Worm (Caenorhabditis elegans): ENCODE data around the gene EEED8.3.

EEED8.3 gene

ce11 chrII:5449620-5450019 lies 35.5 kb downstream of the EEED8.3 start:
- TF ChIP-seq nhr-85 (tag) (peak; percentile 67), nhr-77 (tag; optimal IDR thresholded peaks at IDR 0.05) (no peak), nhr-20 (tag; optimal IDR thresholded peaks at IDR 0.05) (peak; percentile 0), ceh-82 (tag; optimal IDR thresholded peaks at IDR 0.05) (no peak), blmp-1 (tag; optimal IDR thresholded peaks at IDR 0.05) (peak; percentile 74), unc-86 (tag; optimal IDR thresholded peaks at IDR 0.05) (no peak), elt-3 (tag; optimal IDR thresholded peaks at IDR 0.05) (peak in 1 of 6 experiments; percentile 12)

- TF ChIP-seq nhr-85 (tag) (peak; percentile 66), nhr-77 (tag; optimal IDR thresholded peaks at IDR 0.05) (no peak)
Observed at ce11 chrII:5451278-5451677, 37.2 kb downstream of the EEED8.3 start.

ce11 chrII:5453547-5453946 lies 39.5 kb downstream of the EEED8.3 start, which contains the start of gene dhs-5:
dhs-5 (plus strand) TSS chrII:5453847.
- TF ChIP-seq lin-15B (tag; optimal IDR thresholded peaks at IDR 0.05) (no peak), dsc-1 (tag; optimal IDR thresholded peaks at IDR 0.05) (peak; percentile 56)

ce11 chrII:5455650-5456355 lies 41.7 kb downstream of the EEED8.3 start, which contains the start of gene daz-1:
daz-1 (plus strand) TSS chrII:5456305.
- no peak for TF ChIP-seq swsn-7 (tag; optimal IDR thresholded peaks at IDR 0.05)
- no peak for TF ChIP-seq rnt-1 (tag; optimal IDR thresholded peaks at IDR 0.05)

ce11 chrII:5458683-5459410 lies 44.8 kb downstream of the EEED8.3 start:
- TF ChIP-seq grh-1 (GFP tag; IDR thresholded peaks at IDR 0.05), result no peak
- no peak for TF ChIP-seq hpl-2 (GFP tag; optimal IDR thresholded peaks at IDR 0.05)
- peak; percentile 4 for TF ChIP-seq unc-130 (tag; optimal IDR thresholded peaks at IDR 0.05)
- no peak for TF ChIP-seq fos-1 (tag; optimal IDR thresholded peaks at IDR 0.05)
- peak; percentile 5 for TF ChIP-seq mep-1 (tag; optimal IDR thresholded peaks at IDR 0.05)
- no peak for TF ChIP-seq tbx-2 (tag; optimal IDR thresholded peaks at IDR 0.05)
- no peak for TF ChIP-seq sup-37 (GFP tag; optimal IDR thresholded peaks at IDR 0.05)
- no peak for TF ChIP-seq lin-39 (tag; optimal IDR thresholded peaks at IDR 0.05)
- TF ChIP-seq elt-3 (tag; optimal IDR thresholded peaks at IDR 0.05), result peak in 4 of 6 experiments; percentile 11 to 73 (median 32)
- TF ChIP-seq fkh-10 (GFP tag; optimal IDR thresholded peaks at IDR 0.05), result no peak
- TF ChIP-seq isw-1 (GFP tag; IDR thresholded peaks at IDR 0.05), result no peak
- peak; percentile 71 for TF ChIP-seq lin-14 (GFP tag; optimal IDR thresholded peaks at IDR 0.05)
- TF ChIP-seq nhr-20 (tag; optimal IDR thresholded peaks at IDR 0.05), result no peak
- no peak for TF ChIP-seq ceh-88 (GFP tag; IDR thresholded peaks at IDR 0.05)
- TF ChIP-seq C34B4.2 (tag; optimal IDR thresholded peaks at IDR 0.05), result no peak
- no peak for TF ChIP-seq nhr-237 (tag; optimal IDR thresholded peaks at IDR 0.05)
- no peak for TF ChIP-seq ceh-63 (GFP tag; optimal IDR thresholded peaks at IDR 0.05)
- TF ChIP-seq nhr-85 (tag), result no peak
- no peak for TF ChIP-seq ets-5 (GFP tag; IDR thresholded peaks at IDR 0.05)
- no peak for TF ChIP-seq nhr-19 (GFP tag; conservative IDR thresholded peaks at IDR 0.05)
- TF ChIP-seq snu-23 (GFP tag; optimal IDR thresholded peaks at IDR 0.05), result peak; percentile 11
- peak; percentile 99 for TF ChIP-seq blmp-1 (tag; optimal IDR thresholded peaks at IDR 0.05)
- TF ChIP-seq mab-9 (GFP tag; IDR thresholded peaks at IDR 0.05), result no peak
- peak; percentile 2 for TF ChIP-seq nhr-71 (tag; optimal IDR thresholded peaks at IDR 0.05)

- TF ChIP-seq jun-1 (tag; optimal IDR thresholded peaks at IDR 0.05), result no peak
- no peak for TF ChIP-seq fkh-4 (tag; optimal IDR thresholded peaks at IDR 0.05; ENCODE audit: borderline replicate concordance)
- TF ChIP-seq nhr-71 (tag; optimal IDR thresholded peaks at IDR 0.05), result no peak
- no peak for TF ChIP-seq nhr-77 (tag; optimal IDR thresholded peaks at IDR 0.05)
- TF ChIP-seq unc-130 (tag; optimal IDR thresholded peaks at IDR 0.05), result no peak
- no peak for TF ChIP-seq nhr-90 (tag; optimal IDR thresholded peaks at IDR 0.05; ENCODE audit: poor library complexity)
- TF ChIP-seq nhr-76 (tag; optimal IDR thresholded peaks at IDR 0.05), result no peak
- TF ChIP-seq F16B12.6 (tag; optimal IDR thresholded peaks at IDR 0.05), result no peak
- no peak for TF ChIP-seq ceh-8 (GFP tag; optimal IDR thresholded peaks at IDR 0.05)
- TF ChIP-seq lin-14 (GFP tag; optimal IDR thresholded peaks at IDR 0.05), result peak; percentile 37
- TF ChIP-seq sptf-1 (tag; optimal IDR thresholded peaks at IDR 0.05), result no peak
- TF ChIP-seq tbx-2 (tag; optimal IDR thresholded peaks at IDR 0.05), result no peak
- TF ChIP-seq C04F5.9 (tag; optimal IDR thresholded peaks at IDR 0.05), result no peak
- no peak for TF ChIP-seq ces-1 (GFP tag; optimal IDR thresholded peaks at IDR 0.05)
- no peak for TF ChIP-seq C16A3.4 (tag; optimal IDR thresholded peaks at IDR 0.05)
- no peak for TF ChIP-seq nhr-84 (tag; optimal IDR thresholded peaks at IDR 0.05)
- TF ChIP-seq elt-3 (tag; optimal IDR thresholded peaks at IDR 0.05), result peak in 1 of 6 experiments; percentile 58
Observed at ce11 chrII:5459534-5459933, 45.5 kb downstream of the EEED8.3 start.

Data from whole organism, L1 larva.